Worm (Caenorhabditis elegans): Measurements from ENCODE around the gene C55C3.1.

Gene C55C3.1

DNA sequence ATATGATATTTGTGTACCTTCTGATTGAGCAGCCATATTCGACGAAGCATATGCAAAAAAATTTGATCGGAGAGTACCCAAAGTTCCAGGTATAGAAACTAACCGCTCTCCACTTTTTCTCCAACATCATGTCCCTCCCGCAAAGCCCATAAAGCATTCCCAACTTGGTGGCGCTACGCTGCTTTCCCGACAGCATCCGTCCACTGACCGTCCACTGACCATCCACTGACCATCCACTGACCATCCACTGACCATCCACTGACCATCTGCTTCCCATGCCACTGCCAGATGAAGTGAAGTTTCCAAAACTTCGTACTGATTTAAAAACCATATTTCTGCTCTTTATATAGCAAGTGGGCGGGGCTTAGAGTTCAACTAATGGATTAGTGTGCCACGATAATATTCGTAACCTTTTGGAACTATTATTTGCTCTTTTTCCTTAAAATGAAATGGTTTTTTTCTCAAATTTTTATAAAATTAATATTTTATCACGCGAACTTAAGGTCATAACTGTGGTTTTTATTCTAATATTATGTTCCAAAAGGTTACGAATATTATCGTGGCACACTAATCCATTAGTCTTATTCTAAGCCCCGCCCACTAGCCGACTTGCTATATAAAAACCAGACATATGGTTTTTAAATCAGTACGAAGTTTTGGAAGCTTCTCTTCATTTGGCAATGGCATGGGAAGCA lies 18.4 kb upstream of the C55C3.1 start, which contains the start of gene C55C3.8:
Gene C55C3.8 (plus strand): TSS at position 645 of the 695 bp plus-strand sequence.
- no peak for TF ChIP-seq unc-62 (GFP tag; optimal IDR thresholded peaks at IDR 0.05)

ce11 chrIV:5700372-5700771 lies 8.5 kb upstream of the C55C3.1 start:
- TF ChIP-seq unc-62 (GFP tag; optimal IDR thresholded peaks at IDR 0.05): no peak

DNA sequence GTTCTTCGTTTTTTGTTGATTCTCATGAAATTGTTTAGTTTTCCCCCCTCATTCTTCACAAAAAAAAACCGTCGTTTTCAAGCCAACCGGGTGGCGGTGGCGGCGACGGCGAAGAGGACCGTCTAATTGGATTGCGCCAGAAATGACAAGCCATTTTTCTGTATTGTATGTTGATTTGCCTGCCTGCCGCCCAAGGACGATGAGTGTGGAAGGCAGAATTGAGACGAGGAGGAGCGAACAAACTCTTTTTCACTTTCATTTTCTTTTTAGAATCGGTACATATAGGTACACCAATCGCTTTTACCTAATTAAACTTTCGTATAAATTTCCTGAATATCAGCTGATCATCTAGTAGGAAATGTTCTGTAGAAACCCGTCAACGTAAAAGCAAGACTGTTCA lies 7.2 kb upstream of the C55C3.1 start:
- no peak for TF ChIP-seq unc-62 (GFP tag; optimal IDR thresholded peaks at IDR 0.05)

DNA sequence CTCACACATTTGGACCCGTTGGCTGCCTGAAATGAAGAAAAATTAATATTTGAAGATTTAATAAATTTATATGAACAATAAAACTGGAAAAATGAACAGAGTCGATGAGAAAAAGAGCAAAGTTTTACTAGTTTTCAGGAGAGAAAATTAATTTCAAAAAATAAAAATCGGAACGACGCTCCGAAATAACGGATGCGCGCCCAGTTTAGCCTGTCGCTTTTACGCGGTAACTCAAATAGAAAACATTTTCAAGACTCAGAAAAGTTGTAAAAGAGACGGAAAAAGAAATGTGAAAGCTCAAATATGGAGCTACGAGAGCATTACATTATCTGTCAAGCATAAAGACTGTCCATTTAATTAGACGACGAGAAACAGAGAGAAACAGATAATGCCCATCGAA lies 5.5 kb upstream of the C55C3.1 start, which contains the start of the genes C55C3.73 and perm-5:
Gene C55C3.73 (minus strand): TSS at position 9 of the 400 bp plus-strand sequence.
Gene perm-5 (minus strand): TSS at position 26 of the 400 bp plus-strand sequence.
- no peak for TF ChIP-seq unc-62 (GFP tag; optimal IDR thresholded peaks at IDR 0.05)

- no peak for TF ChIP-seq unc-62 (GFP tag; optimal IDR thresholded peaks at IDR 0.05)
Measured at ce11 chrIV:5703917-5704316, 5.0 kb upstream of the C55C3.1 start.

DNA sequence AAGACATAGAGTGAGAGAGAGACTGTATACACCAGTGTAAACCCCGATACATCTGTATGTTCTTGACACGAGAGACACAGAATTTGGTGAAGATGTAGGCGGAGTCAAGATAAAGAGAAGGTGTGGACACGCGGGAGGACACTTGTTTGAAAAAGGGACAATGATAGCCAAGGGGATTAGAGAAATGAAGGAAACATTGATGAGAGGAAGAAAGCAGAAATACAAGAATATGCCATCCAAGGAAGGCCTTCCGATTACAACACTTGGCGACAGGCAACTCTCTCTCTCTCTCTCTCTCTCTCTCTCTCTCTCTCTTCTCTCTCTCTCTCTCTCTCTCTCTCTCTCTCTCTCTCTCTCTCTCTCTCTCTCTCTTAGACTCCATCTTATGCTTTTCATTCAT lies 2.3 kb upstream of the C55C3.1 start:
- no peak for TF ChIP-seq unc-62 (GFP tag; optimal IDR thresholded peaks at IDR 0.05)

ce11 chrIV:5715341-5716112 lies 6.6 kb downstream of the C55C3.1 start:
- TF ChIP-seq unc-62 (GFP tag; optimal IDR thresholded peaks at IDR 0.05): no peak

ce11 chrIV:5723659-5724058 lies 14.8 kb downstream of the C55C3.1 start:
- no peak for TF ChIP-seq unc-62 (GFP tag; optimal IDR thresholded peaks at IDR 0.05)

DNA sequence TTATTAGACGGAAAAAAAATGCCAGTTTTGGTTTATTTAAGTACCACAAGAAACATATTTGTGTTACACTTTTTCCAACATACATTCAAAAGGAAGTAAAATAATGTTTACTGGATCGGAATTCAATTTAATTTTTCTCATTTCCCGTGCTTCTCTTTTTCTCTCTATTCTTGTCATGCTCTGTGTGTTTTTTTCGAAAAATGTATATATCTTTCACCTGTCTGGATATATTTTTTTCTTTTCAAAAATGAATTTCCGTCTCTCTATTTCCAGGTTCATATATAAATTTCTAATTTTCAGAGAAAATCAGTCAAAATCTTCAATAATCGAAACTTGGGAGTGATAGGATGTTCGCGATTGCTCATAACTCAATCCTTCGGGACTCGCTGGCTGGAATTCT lies 16.4 kb downstream of the C55C3.1 start, which contains the start of gene H35B03.1:
Gene H35B03.1 (plus strand): TSS at position 301 of the 400 bp plus-strand sequence.
- TF ChIP-seq unc-62 (GFP tag; optimal IDR thresholded peaks at IDR 0.05): no peak

DNA sequence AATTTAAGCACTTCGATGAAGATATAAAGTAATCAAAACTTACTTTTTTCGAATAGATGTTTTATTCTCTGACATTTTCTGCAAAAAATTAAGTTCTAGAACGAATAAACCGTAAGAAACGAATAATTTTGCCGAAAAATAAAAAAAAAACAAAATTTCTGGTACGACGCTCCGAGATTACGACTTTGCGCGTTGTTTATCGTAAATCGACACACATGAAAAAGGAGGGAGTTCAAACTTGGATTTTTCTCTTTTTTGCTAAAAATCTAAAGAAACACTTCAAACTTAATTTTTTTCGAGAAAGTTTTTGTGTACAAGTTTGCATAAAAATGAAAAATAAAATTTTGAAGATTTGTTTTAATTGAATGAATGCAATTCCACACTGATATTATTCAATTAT lies 22.7 kb downstream of the C55C3.1 start, which contains the start of gene H35B03.2:
Gene H35B03.2 (minus strand): TSS at position 78 of the 400 bp plus-strand sequence.
- no peak for TF ChIP-seq unc-62 (GFP tag; optimal IDR thresholded peaks at IDR 0.05)

- no peak for TF ChIP-seq unc-62 (GFP tag; optimal IDR thresholded peaks at IDR 0.05)
Measured at ce11 chrIV:5734720-5735119, 25.8 kb downstream of the C55C3.1 start, which contains the start of gene cpg-18. TSS of gene cpg-18 (plus strand) at chrIV:5735020.

DNA sequence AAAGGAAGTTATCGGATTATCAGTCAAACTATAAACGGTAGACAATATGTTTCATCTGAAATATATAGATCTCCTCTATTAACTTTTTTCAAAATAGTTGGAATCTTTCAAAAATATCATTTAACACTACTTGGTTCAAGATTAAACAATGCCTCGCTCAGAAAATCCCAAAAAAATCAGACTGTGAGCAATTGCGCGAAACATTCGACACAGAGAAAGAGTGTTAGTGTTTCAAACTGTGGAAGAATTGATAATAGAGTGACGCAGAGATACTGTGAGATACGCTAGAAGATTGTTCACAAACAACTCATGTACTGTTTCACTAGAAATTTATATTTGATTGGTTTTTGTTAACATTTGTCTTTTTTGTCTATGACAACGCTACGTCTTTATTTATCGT lies 32.1 kb downstream of the C55C3.1 start, which contains the start of gene chil-11:
Gene chil-11 (plus strand): TSS at position 301 of the 400 bp plus-strand sequence.
- TF ChIP-seq unc-62 (GFP tag; optimal IDR thresholded peaks at IDR 0.05): no peak

DNA sequence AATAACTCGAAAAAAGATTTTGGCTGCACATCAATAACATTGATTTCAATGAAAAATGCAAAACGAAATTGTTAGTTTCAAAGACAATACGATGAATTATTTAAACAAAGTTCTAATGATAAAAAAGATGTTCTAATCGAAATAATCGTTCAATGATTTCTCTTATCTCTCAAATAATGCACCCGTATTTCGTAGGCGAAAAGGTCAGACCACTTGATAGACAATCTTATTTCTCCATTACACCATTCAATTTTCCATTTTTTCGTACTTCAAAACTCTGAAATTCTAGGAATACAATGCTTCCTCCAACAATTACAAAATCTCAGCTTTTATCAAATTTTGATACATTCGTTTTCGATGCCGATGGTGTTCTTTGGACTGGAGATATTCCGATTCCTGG lies 35.2 kb downstream of the C55C3.1 start, which contains the start of gene C45E5.1:
Gene C45E5.1 (plus strand): TSS at position 290 of the 400 bp plus-strand sequence.
- no peak for TF ChIP-seq unc-62 (GFP tag; optimal IDR thresholded peaks at IDR 0.05)

DNA sequence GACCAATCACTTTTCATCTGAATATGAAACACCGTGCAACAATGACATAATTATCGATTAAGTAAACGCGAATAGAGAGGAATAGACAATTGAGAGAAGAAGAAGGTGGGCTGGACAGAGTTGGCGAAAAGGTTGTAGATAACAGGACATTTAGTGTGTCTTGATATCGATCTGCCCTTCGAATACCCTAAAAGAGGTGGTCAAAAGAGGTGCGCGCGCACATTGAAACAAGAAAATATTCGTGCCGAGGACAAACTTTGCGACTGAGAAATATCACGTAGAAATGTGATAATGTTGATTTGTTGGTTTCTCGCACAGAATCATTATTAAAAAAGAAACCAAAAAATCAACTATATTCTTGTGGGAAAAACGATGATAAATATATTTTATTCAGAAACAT lies 41.0 kb downstream of the C55C3.1 start:
- no peak for TF ChIP-seq unc-62 (GFP tag; optimal IDR thresholded peaks at IDR 0.05)

- no peak for TF ChIP-seq unc-62 (GFP tag; optimal IDR thresholded peaks at IDR 0.05)
Measured at ce11 chrIV:5751997-5752396, 43.1 kb downstream of the C55C3.1 start.

ce11 chrIV:5752704-5753103 lies 43.8 kb downstream of the C55C3.1 start:
- TF ChIP-seq unc-62 (GFP tag; optimal IDR thresholded peaks at IDR 0.05): no peak
